Worm (Caenorhabditis elegans): ENCODE results near the gene pdl-1.

DNA sequence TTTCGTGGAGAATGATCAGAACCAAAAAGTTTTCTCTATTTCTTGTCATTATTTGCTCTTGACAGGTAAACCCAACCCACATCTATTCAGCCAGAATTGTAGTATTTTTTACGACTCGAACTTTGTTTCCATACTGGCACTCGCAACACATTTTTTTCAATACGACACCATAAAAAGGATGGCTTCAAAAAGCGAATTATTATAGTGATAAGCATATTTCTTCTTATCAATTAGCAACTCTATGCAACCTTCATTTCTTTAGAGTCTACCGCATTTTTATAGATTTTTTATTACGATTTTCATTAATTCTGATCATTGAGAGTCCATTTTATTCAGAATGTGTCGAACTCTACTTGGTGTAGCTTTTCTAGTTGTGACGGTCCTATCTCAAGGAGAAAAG lies 48.9 kb downstream of the pdl-1 start, which contains the start of gene ctsa-3.1:
- TF ChIP-seq nhr-179 (tag; optimal IDR thresholded peaks at IDR 0.05) (no peak), Y79H2A.3 (GFP tag; conservative IDR thresholded peaks at IDR 0.05) (no peak), nhr-80 (tag; optimal IDR thresholded peaks at IDR 0.05) (peak; percentile 52), ceh-40 (GFP tag; IDR thresholded peaks at IDR 0.05) (no peak), snpc-1.3 (tag; optimal IDR thresholded peaks at IDR 0.05; ENCODE audit: insufficient read depth) (no peak), bed-1 (GFP tag; IDR thresholded peaks at IDR 0.05) (no peak), snpc-4 (GFP tag; optimal IDR thresholded peaks at IDR 0.05) (no peak), snpc-4 (tag; optimal IDR thresholded peaks at IDR 0.05) (no peak), bed-2 (GFP tag; IDR thresholded peaks at IDR 0.05) (no peak), F23B12.7 (tag; optimal IDR thresholded peaks at IDR 0.05; ENCODE audit: insufficient read depth) (no peak), dpl-1 (GFP tag; optimal IDR thresholded peaks at IDR 0.05) (no peak), F22D6.2 (tag; optimal IDR thresholded peaks at IDR 0.05) (no peak), ztf-22 (GFP tag; optimal IDR thresholded peaks at IDR 0.05) (no peak)

Measured in whole organism, young adult.